Worm (Caenorhabditis elegans) whole organism, L1 larva: Measurements from ENCODE around the gene cal-2.
A peak's percentile ranks its signal among the peaks of the same experiment; 100 is the strongest.

ENCODE experiments used
- C04F5.9 ChIP-seq: sonication (generic microtip); optimal IDR thresholded peaks from 2 replicates; lab custom pipeline; 2016; ENCODE audit warnings: missing genetic modification characterization, missing compliant biosample characterization
- C16A3.4 ChIP-seq: fragments of 150-350 bp; optimal IDR thresholded peaks from 2 replicates; lab custom pipeline; 2014; ENCODE audit warnings: missing biosample characterization, missing genetic modification characterization
- F16B12.6 ChIP-seq: fragments of 150-350 bp; optimal IDR thresholded peaks from 2 replicates; lab custom pipeline; 2014; ENCODE audit warnings: missing biosample characterization, missing genetic modification characterization
- aha-1 ChIP-seq: fragments of 150-350 bp; optimal IDR thresholded peaks from 2 replicates; lab custom pipeline; 2014; ENCODE audit warnings: missing biosample characterization, missing genetic modification characterization
- blmp-1 ChIP-seq: fragments of 150-350 bp; optimal IDR thresholded peaks from 2 replicates; lab custom pipeline; 2014; ENCODE audit warnings: missing biosample characterization, missing genetic modification characterization
- ceh-63 ChIP-seq: fragments of 200-800 bp; sonication (Bioruptor generic); optimal IDR thresholded peaks from 2 replicates; lab custom pipeline; 2018; ENCODE audit warnings: mild to moderate bottlenecking, missing genetic modification characterization, missing compliant biosample characterization
- ceh-8 ChIP-seq: fragments of 200-800 bp; sonication (Bioruptor generic); optimal IDR thresholded peaks from 2 replicates; lab custom pipeline; 2018; ENCODE audit warnings: mild to moderate bottlenecking, missing genetic modification characterization, moderate library complexity, missing compliant biosample characterization
- ceh-82 ChIP-seq, 3 experiments: fragments of 150-350 bp in 1 of 3; sonication (generic microtip) in 2 of 3; optimal IDR thresholded peaks; 2 replicates each; lab custom pipeline; 2014 to 2017; ENCODE audit warnings: missing biosample characterization in 3 of 3, missing genetic modification characterization in 3 of 3
- dpl-1 ChIP-seq, 3 experiments: fragments of 150-350 bp in 2 of 3; sonication (generic microtip) in 1 of 3; optimal IDR thresholded peaks; 2 replicates each; lab custom pipeline; 2014 to 2017; ENCODE audit warnings: missing biosample characterization in 3 of 3, missing genetic modification characterization in 3 of 3, missing genetic modification reagents in 3 of 3
- dsc-1 ChIP-seq: sonication (generic microtip); optimal IDR thresholded peaks from 2 replicates; lab custom pipeline; 2016; ENCODE audit warnings: mild to moderate bottlenecking, missing genetic modification characterization, missing compliant biosample characterization
- efl-1 ChIP-seq, 4 experiments: fragments of 150-350 bp; optimal IDR thresholded peaks in 3 of 4; peaks in 1 of 4; 1 replicate in 1 of 4; 2 replicates in 3 of 4; lab custom pipeline; 2014; ENCODE audit warnings: missing biosample characterization in 2 of 4, missing genetic modification characterization in 2 of 4, missing genetic modification reagents in 2 of 4
- elt-2 ChIP-seq: sonication (generic microtip); optimal IDR thresholded peaks from 2 replicates; lab custom pipeline; 2016; ENCODE audit warnings: missing genetic modification characterization, mild to moderate bottlenecking, inconsistent platforms, missing compliant biosample characterization, missing genetic modification reagents
- ets-5 ChIP-seq: fragments of 200-800 bp; sonication (Bioruptor generic); IDR thresholded peaks from 2 replicates; pipeline ENCODE4 v1.3.6; 2022; ENCODE audit warnings: missing genetic modification characterization, missing compliant biosample characterization
- fkh-10 ChIP-seq: sonication (generic microtip); optimal IDR thresholded peaks from 2 replicates; lab custom pipeline; 2017; ENCODE audit warnings: missing biosample characterization, missing genetic modification reagents, missing genetic modification characterization
- fos-1 ChIP-seq: fragments of 150-350 bp; optimal IDR thresholded peaks from 2 replicates; lab custom pipeline; 2014; ENCODE audit warnings: missing biosample characterization, missing genetic modification characterization
- hlh-17 ChIP-seq: fragments of 200-800 bp; sonication (Bioruptor generic); optimal IDR thresholded peaks from 2 replicates; lab custom pipeline; 2018; ENCODE audit warnings: missing genetic modification characterization, mild to moderate bottlenecking, missing compliant biosample characterization, moderate library complexity, borderline replicate concordance
- hlh-4 ChIP-seq: sonication (generic microtip); optimal IDR thresholded peaks from 2 replicates; lab custom pipeline; 2016; ENCODE audit warnings: mild to moderate bottlenecking, missing genetic modification characterization, missing compliant biosample characterization
- hpl-2 ChIP-seq: fragments of 150-350 bp; optimal IDR thresholded peaks from 2 replicates; lab custom pipeline; 2014; ENCODE audit warnings: missing biosample characterization, missing genetic modification reagents, missing genetic modification characterization
- irx-1 ChIP-seq: sonication (generic microtip); optimal IDR thresholded peaks from 2 replicates; lab custom pipeline; 2016; ENCODE audit warnings: missing genetic modification characterization, missing compliant biosample characterization
- isw-1 ChIP-seq: fragments of 200-800 bp; sonication (Bioruptor generic); IDR thresholded peaks from 2 replicates; pipeline ENCODE4 v1.3.6; 2022; ENCODE audit warnings: missing genetic modification characterization, missing compliant biosample characterization
- jun-1 ChIP-seq: fragments of 150-350 bp; optimal IDR thresholded peaks from 2 replicates; lab custom pipeline; 2014; ENCODE audit warnings: missing biosample characterization, missing genetic modification reagents, missing genetic modification characterization
- lin-13 ChIP-seq: fragments of 150-350 bp; optimal IDR thresholded peaks from 2 replicates; lab custom pipeline; 2014; ENCODE audit warnings: missing biosample characterization, missing genetic modification reagents, missing genetic modification characterization
- lin-15B ChIP-seq: fragments of 150-350 bp; sonication (generic microtip); optimal IDR thresholded peaks from 3 replicates; lab custom pipeline; 2014; ENCODE audit warnings: missing biosample characterization, missing genetic modification characterization
- lin-35 ChIP-seq, 2 experiments: fragments of 150-350 bp; optimal IDR thresholded peaks; 2 replicates each; lab custom pipeline; 2014; ENCODE audit warnings: missing biosample characterization in 2 of 2, missing genetic modification characterization in 2 of 2, missing genetic modification reagents in 2 of 2
- lin-39 ChIP-seq: fragments of 150-350 bp; optimal IDR thresholded peaks from 2 replicates; lab custom pipeline; 2014; ENCODE audit warnings: missing biosample characterization, missing genetic modification reagents, missing genetic modification characterization
- mab-9 ChIP-seq: fragments of 200-800 bp; sonication (Bioruptor generic); IDR thresholded peaks from 2 replicates; pipeline ENCODE4 v1.3.6; 2022; ENCODE audit warnings: missing genetic modification reagents, missing genetic modification characterization, missing compliant biosample characterization
- mdl-1 ChIP-seq, 2 experiments: fragments of 150-350 bp; optimal IDR thresholded peaks; 2 replicates each; lab custom pipeline; 2014 to 2017; ENCODE audit warnings: missing biosample characterization in 2 of 2, missing genetic modification characterization in 2 of 2, inconsistent platforms in 1 of 2
- mep-1 ChIP-seq: fragments of 150-350 bp; optimal IDR thresholded peaks from 2 replicates; lab custom pipeline; 2014; ENCODE audit warnings: missing biosample characterization, missing genetic modification characterization
- nhr-20 ChIP-seq: sonication (generic microtip); optimal IDR thresholded peaks from 2 replicates; lab custom pipeline; 2016; ENCODE audit warnings: mild to moderate bottlenecking, missing genetic modification characterization, missing compliant biosample characterization
- nhr-237 ChIP-seq: fragments of 150-350 bp; optimal IDR thresholded peaks from 2 replicates; lab custom pipeline; 2014; ENCODE audit warnings: missing biosample characterization, missing genetic modification characterization
- nhr-28 ChIP-seq: fragments of 150-350 bp; optimal IDR thresholded peaks from 2 replicates; lab custom pipeline; 2014; ENCODE audit warnings: missing biosample characterization, missing genetic modification characterization
- nhr-47 ChIP-seq: sonication (generic microtip); optimal IDR thresholded peaks from 2 replicates; lab custom pipeline; 2016; ENCODE audit warnings: mild to moderate bottlenecking, missing genetic modification characterization, moderate library complexity, missing compliant biosample characterization
- nhr-71 ChIP-seq: sonication (generic microtip); optimal IDR thresholded peaks from 2 replicates; lab custom pipeline; 2016; ENCODE audit warnings: mild to moderate bottlenecking, missing genetic modification characterization, moderate library complexity, missing compliant biosample characterization
- nhr-77 ChIP-seq: fragments of 150-350 bp; optimal IDR thresholded peaks from 2 replicates; lab custom pipeline; 2014; ENCODE audit warnings: missing biosample characterization, missing genetic modification characterization
- nhr-85 ChIP-seq: sonication (generic microtip); peaks from one replicate; lab custom pipeline; 2016; ENCODE audit warnings: missing genetic modification characterization, inconsistent platforms, missing compliant biosample characterization
- pag-3 ChIP-seq: sonication (generic microtip); optimal IDR thresholded peaks from 2 replicates; lab custom pipeline; 2017; ENCODE audit warnings: missing genetic modification characterization, mild to moderate bottlenecking, missing compliant biosample characterization, antibody characterized with exemption, borderline replicate concordance; ENCODE audit not compliant: insufficient read depth
- rnt-1 ChIP-seq: sonication (generic microtip); optimal IDR thresholded peaks from 2 replicates; lab custom pipeline; 2016; ENCODE audit warnings: mild to moderate bottlenecking, missing genetic modification characterization, moderate library complexity, missing compliant biosample characterization
- skn-1 ChIP-seq: fragments of 150-350 bp; optimal IDR thresholded peaks from 2 replicates; lab custom pipeline; 2014; ENCODE audit warnings: missing biosample characterization, missing genetic modification characterization
- snpc-4 ChIP-seq: fragments of 150-350 bp; optimal IDR thresholded peaks from 2 replicates; lab custom pipeline; 2014; ENCODE audit warnings: missing biosample characterization, missing genetic modification characterization
- sox-4 ChIP-seq: sonication (generic microtip); optimal IDR thresholded peaks from 2 replicates; lab custom pipeline; 2016; ENCODE audit warnings: missing genetic modification characterization, missing compliant biosample characterization
- sup-37 ChIP-seq: fragments of 200-800 bp; sonication (Bioruptor generic); optimal IDR thresholded peaks from 2 replicates; lab custom pipeline; 2018; ENCODE audit warnings: mild to moderate bottlenecking, missing genetic modification characterization, missing compliant biosample characterization
- swsn-7 ChIP-seq: sonication (generic microtip); optimal IDR thresholded peaks from 2 replicates; lab custom pipeline; 2016; ENCODE audit warnings: missing genetic modification characterization, missing compliant biosample characterization
- unc-130 ChIP-seq: fragments of 150-350 bp; optimal IDR thresholded peaks from 2 replicates; lab custom pipeline; 2017; ENCODE audit warnings: missing biosample characterization, missing genetic modification characterization, inconsistent platforms
- xbp-1 ChIP-seq: sonication (generic microtip); optimal IDR thresholded peaks from 2 replicates; lab custom pipeline; 2016; ENCODE audit warnings: missing genetic modification characterization, missing compliant biosample characterization
- zip-4 ChIP-seq: fragments of 200-800 bp; sonication (Bioruptor generic); optimal IDR thresholded peaks from 2 replicates; lab custom pipeline; 2018; ENCODE audit warnings: mild to moderate bottlenecking, missing genetic modification characterization, moderate library complexity, missing compliant biosample characterization
- ztf-11 ChIP-seq, 2 experiments: sonication (generic microtip); optimal IDR thresholded peaks; 2 replicates each; lab custom pipeline; 2016 to 2017; ENCODE audit warnings: missing genetic modification characterization in 2 of 2, missing biosample characterization in 1 of 2, missing compliant biosample characterization in 1 of 2

The cal-2 gene

DNA sequence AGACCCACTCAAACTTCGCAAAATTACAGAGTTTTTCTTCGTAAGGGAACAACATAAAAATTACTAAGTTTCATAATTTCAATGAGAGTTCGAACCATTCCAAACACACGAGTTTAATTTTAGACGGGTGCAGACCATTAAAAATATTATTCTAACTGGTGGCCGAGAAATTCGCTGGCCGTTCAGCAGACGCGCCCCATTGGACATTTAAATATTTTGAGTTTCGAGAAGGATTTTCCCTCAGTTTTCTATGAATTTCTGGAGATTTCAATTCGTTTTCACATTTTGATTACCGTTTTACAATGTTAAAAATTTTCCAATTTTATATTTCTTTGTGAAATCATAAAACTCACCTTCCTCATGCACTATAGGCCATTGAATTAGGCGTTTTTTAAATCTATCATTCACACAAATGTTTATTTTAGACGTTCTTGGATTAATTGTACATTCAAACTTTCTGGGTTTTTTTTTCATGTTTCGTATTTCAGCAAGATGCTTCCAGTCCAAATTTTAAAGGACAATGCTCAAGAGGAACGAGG is 33.2 kb upstream of the cal-2 start, which contains the start of gene cct-2 (continued):
- TF ChIP-seq jun-1 (no peak), aha-1 (tag; lab: Kevin White, UChicago) (no peak), xbp-1 (tag; lab: Kevin White, UChicago) (peak; percentile 50), F16B12.6 (no peak), swsn-7 (tag; lab: Kevin White, UChicago) (peak; percentile 31), ets-5 (GFP tag; lab: Robert Waterston, UW) (no peak), unc-130 (peak; percentile 3), nhr-237 (no peak), ztf-11 (tag; optimal IDR thresholded peaks at IDR 0.05; lab: Kevin White, UChicago) (no peak), C04F5.9 (tag; lab: Kevin White, UChicago) (no peak), zip-4 (no peak), nhr-85 (peak; percentile 66), rnt-1 (tag; lab: Kevin White, UChicago) (peak; percentile 59), irx-1 (tag; lab: Kevin White, UChicago) (no peak)

DNA sequence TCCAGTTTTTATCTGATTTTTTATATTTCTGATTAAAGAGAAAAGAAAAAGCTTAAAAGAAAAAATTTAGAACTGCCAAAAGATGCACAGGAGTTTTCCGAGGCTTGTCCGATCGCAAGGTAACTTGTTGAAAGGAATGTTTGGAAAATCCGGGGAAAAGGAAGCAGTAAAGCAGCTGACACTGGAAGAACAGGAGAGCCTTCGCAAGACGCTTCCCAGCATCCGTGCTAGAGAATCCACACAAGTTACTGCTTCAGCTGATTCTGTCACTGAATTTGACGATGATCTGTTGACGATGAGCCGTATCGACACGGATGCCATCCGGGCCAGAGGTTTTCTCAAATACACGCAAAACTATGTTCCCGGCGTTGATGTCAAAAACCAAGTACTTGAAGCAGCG is 30.7 kb upstream of the cal-2 start, which contains the start of gene mrpl-50:
Gene mrpl-50, plus strand, starts transcription at position 71 of the 400 bp plus-strand sequence.
- no peak for TF ChIP-seq efl-1 (optimal IDR thresholded peaks at IDR 0.05; lab: Kevin White, UChicago)
- peak in 1 of 2 experiments; percentile 78 for TF ChIP-seq efl-1 (GFP tag; optimal IDR thresholded peaks at IDR 0.05 in 1 of 2; lab: Kevin White, UChicago)
- TF ChIP-seq F16B12.6: no peak
- no peak for TF ChIP-seq unc-130
- peak; percentile 6 for TF ChIP-seq dsc-1

DNA sequence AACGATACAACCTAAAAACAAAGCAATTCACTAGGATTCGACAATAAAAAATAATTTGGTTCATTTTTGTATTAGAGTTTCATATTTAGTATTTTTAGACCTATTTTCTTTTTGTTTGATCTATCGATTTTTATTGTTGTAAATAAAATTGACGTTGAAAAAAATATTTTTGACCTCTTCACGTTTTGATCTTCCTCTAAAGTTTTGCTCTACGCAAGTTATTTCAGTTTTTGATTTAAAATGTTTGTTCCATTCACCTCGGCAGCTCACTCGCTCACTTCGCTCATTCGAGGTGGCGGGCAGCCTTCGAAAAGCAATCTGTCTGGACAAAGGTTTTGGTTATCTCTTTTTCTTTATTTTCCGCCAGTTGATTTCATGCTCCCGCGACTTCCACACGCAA is 29.8 kb upstream of the cal-2 start, which contains the start of gene enol-1:
Gene enol-1, plus strand, starts transcription at position 235 of the 400 bp plus-strand sequence.
- TF ChIP-seq fos-1: no peak
- no peak for TF ChIP-seq mdl-1 (tag; optimal IDR thresholded peaks at IDR 0.05; lab: Kevin White, UChicago)
- TF ChIP-seq ceh-8 (GFP tag; lab: Kevin White, UChicago): no peak
- no peak for TF ChIP-seq F16B12.6
- no peak for TF ChIP-seq elt-2
- TF ChIP-seq nhr-28 (tag; lab: Kevin White, UChicago): no peak
- TF ChIP-seq zip-4: no peak
- TF ChIP-seq dpl-1 (GFP tag; optimal IDR thresholded peaks at IDR 0.05; lab: Kevin White, UChicago): no peak
- TF ChIP-seq mab-9 (GFP tag; lab: Robert Waterston, UW): no peak
- no peak for TF ChIP-seq C04F5.9 (tag; lab: Kevin White, UChicago)
- no peak for TF ChIP-seq hlh-17
- no peak for TF ChIP-seq ceh-63 (GFP tag; lab: Kevin White, UChicago)
- TF ChIP-seq skn-1 (tag; lab: Kevin White, UChicago): no peak
- TF ChIP-seq sup-37 (GFP tag; lab: Kevin White, UChicago): no peak
- no peak for TF ChIP-seq sox-4 (tag; lab: Kevin White, UChicago)
- no peak for TF ChIP-seq lin-15B (tag; lab: Kevin White, UChicago)
- TF ChIP-seq nhr-77: no peak
- no peak for TF ChIP-seq lin-13 (GFP tag; lab: Kevin White, UChicago)
- TF ChIP-seq blmp-1 (tag; lab: Kevin White, UChicago): no peak
- no peak for TF ChIP-seq hpl-2

DNA sequence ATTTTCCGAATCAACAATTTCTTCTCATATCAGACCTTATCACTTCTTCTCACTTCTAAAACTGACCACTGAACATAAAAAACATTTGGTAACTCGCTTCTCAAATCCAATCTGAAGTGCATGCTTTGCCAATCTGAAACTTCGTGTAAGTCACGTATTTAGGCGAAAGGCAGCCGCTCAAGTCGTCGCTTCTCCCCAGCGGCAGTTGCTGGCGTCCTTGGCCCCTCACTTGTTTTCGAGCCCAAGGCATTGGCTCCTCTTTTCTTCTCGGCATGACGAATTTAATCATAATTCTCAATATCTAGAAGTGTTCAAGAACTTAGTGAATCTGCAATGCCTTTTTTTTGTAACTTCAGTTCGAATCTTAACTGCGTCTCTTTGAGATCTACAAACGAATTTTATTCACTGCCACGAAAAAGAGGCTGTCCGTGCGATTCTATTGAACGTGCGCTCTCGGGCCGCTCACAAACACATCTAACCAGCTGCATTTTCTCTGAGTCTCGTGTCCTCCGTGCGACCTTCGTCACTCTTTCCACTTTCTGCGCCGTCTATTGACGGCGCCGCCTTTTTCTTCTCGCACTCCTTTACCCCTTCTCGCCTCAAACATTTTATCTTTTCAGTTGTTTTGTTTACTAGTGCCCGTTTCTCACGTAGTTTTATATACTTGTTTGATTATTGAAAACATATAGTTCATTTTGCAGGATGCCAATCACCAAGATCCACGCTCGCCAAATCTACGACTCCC is 28.9 kb upstream of the cal-2 start:
- TF ChIP-seq lin-35 (GFP tag; optimal IDR thresholded peaks at IDR 0.05; lab: Kevin White, UChicago) (peak; percentile 29 to 31), isw-1 (no peak), rnt-1 (tag; lab: Kevin White, UChicago) (no peak), ceh-63 (GFP tag; lab: Kevin White, UChicago) (no peak), C16A3.4 (tag; lab: Kevin White, UChicago) (no peak), dsc-1 (peak; percentile 4), nhr-71 (peak; percentile 34), ceh-82 (tag; optimal IDR thresholded peaks at IDR 0.05; lab: Kevin White, UChicago) (peak in 1 of 3 experiments; percentile 19), fkh-10 (no peak), swsn-7 (tag; lab: Kevin White, UChicago) (peak; percentile 21), unc-130 (peak; percentile 15), mep-1 (tag; lab: Kevin White, UChicago) (no peak), nhr-20 (tag; lab: Kevin White, UChicago) (peak; percentile 25), snpc-4 (tag; lab: Kevin White, UChicago) (no peak), nhr-47 (tag; lab: Kevin White, UChicago) (no peak), lin-39 (tag; lab: Kevin White, UChicago) (no peak), hlh-4 (tag; lab: Kevin White, UChicago) (no peak), pag-3 (no peak)
